Fruit fly (Drosophila melanogaster) whole organism, adult: ENCODE results near the gene grk.

Experiments
- CG11617 ChIP-seq: fragments of 200-800 bp; sonication (Bioruptor generic); optimal IDR thresholded peaks from 2 replicates; lab custom pipeline; 2017; ENCODE audit warnings: mild to moderate bottlenecking, missing biosample characterization, missing genetic modification reagents, missing genetic modification characterization
- CG12768 ChIP-seq: fragments of 200-800 bp; sonication (Bioruptor generic); optimal IDR thresholded peaks from 2 replicates; lab custom pipeline; 2017; ENCODE audit warnings: missing biosample characterization, missing genetic modification characterization, mild to moderate bottlenecking, moderate library complexity, missing genetic modification reagents
- CG14711 ChIP-seq: fragments of 200-800 bp; sonication (Bioruptor generic); optimal IDR thresholded peaks from 2 replicates; lab custom pipeline; 2018; ENCODE audit warnings: missing biosample characterization, mild to moderate bottlenecking, missing genetic modification characterization, moderate library complexity
- CG1620 ChIP-seq: fragments of 200-800 bp; sonication (Bioruptor generic); optimal IDR thresholded peaks from 2 replicates; lab custom pipeline; 2016; ENCODE audit warnings: missing biosample characterization, missing genetic modification characterization
- CG33017 ChIP-seq: fragments of 200-800 bp; sonication (Bioruptor generic); optimal IDR thresholded peaks from 2 replicates; lab custom pipeline; 2018; ENCODE audit warnings: missing biosample characterization, mild to moderate bottlenecking, missing genetic modification characterization, moderate library complexity
- CG5204 ChIP-seq: fragments of 200-800 bp; sonication (Bioruptor generic); optimal IDR thresholded peaks from 2 replicates; lab custom pipeline; 2016; ENCODE audit warnings: missing biosample characterization, missing genetic modification characterization
- CG7045 ChIP-seq: fragments of 200-800 bp; sonication (Bioruptor generic); optimal IDR thresholded peaks from 2 replicates; lab custom pipeline; 2017; ENCODE audit warnings: missing biosample characterization, mild to moderate bottlenecking, missing genetic modification characterization
- CG7101 ChIP-seq: fragments of 200-800 bp; sonication (Bioruptor generic); optimal IDR thresholded peaks from 2 replicates; lab custom pipeline; 2018; ENCODE audit warnings: missing biosample characterization, mild to moderate bottlenecking, missing genetic modification characterization, moderate library complexity
- Clk ChIP-seq: fragments of 200-800 bp; sonication (Bioruptor generic); optimal IDR thresholded peaks from 2 replicates; lab custom pipeline; 2017; ENCODE audit warnings: missing biosample characterization, missing genetic modification characterization
- Crg-1 ChIP-seq: fragments of 200-800 bp; sonication (Bioruptor generic); optimal IDR thresholded peaks from 2 replicates; lab custom pipeline; 2016; ENCODE audit warnings: missing biosample characterization, missing genetic modification characterization
- Hr96 ChIP-seq: fragments of 200-800 bp; sonication (Bioruptor generic); optimal IDR thresholded peaks from 2 replicates; lab custom pipeline; 2016; ENCODE audit warnings: missing biosample characterization, missing genetic modification characterization
- Mnt ChIP-seq: fragments of 200-800 bp; sonication (Bioruptor generic); optimal IDR thresholded peaks from 2 replicates; lab custom pipeline; 2016; ENCODE audit warnings: missing biosample characterization, mild to moderate bottlenecking, missing genetic modification characterization
- bab1 ChIP-seq: fragments of 200-800 bp; sonication (Bioruptor generic); optimal IDR thresholded peaks from 3 replicates; lab custom pipeline; 2019; ENCODE audit warnings: missing biosample characterization, mild to moderate bottlenecking, missing genetic modification characterization, moderate library complexity
- cic ChIP-seq: fragments of 200-800 bp; sonication (Bioruptor generic); optimal IDR thresholded peaks from 2 replicates; lab custom pipeline; 2017; ENCODE audit warnings: missing biosample characterization, mild to moderate bottlenecking, missing genetic modification characterization, moderate library complexity
- cnc ChIP-seq, 2 experiments: fragments of >200 bp; optimal IDR thresholded peaks; 2 replicates each; lab custom pipeline; 2017
- kay ChIP-seq: fragments of 200-800 bp; sonication (Bioruptor generic); peaks from one replicate; lab custom pipeline; 2016; ENCODE audit warnings: missing biosample characterization, missing genetic modification characterization, borderline replicate concordance
- ovo ChIP-seq: fragments of 200-800 bp; sonication (Bioruptor generic); optimal IDR thresholded peaks from 2 replicates; lab custom pipeline; 2016; ENCODE audit warnings: missing biosample characterization, missing genetic modification characterization
- pad ChIP-seq: fragments of 200-800 bp; sonication (Bioruptor generic); optimal IDR thresholded peaks from 3 replicates; lab custom pipeline; 2017; ENCODE audit warnings: missing biosample characterization, missing genetic modification characterization, mild to moderate bottlenecking, moderate library complexity, missing genetic modification reagents
- tj ChIP-seq: fragments of 200-800 bp; sonication (Bioruptor generic); optimal IDR thresholded peaks from 3 replicates; lab custom pipeline; 2017; ENCODE audit warnings: missing biosample characterization, mild to moderate bottlenecking, missing genetic modification characterization, moderate library complexity
- toe ChIP-seq: fragments of 200-800 bp; sonication (Bioruptor generic); optimal IDR thresholded peaks from 2 replicates; lab custom pipeline; 2016; ENCODE audit warnings: missing biosample characterization, missing genetic modification characterization

grk gene

dm6 chr2L:8414887-8415883 lies 18.2 kb downstream of the grk start, which contains the start of the genes CG13398 and Akap200:
TSS of gene CG13398 (minus strand) at chr2L:8415256.
TSS of gene Akap200 (plus strand) at chr2L:8415690.
- TF ChIP-seq Mnt (GFP tag; lab: Kevin White, UChicago) = no peak
- no peak for TF ChIP-seq Hr96 (GFP tag; lab: Kevin White, UChicago)
- peak; percentile 44 for TF ChIP-seq pad (GFP tag; lab: Kevin White, UChicago)
- peak; percentile 61 for TF ChIP-seq CG1620
- peak; percentile 48 for TF ChIP-seq CG12768 (GFP tag; lab: Kevin White, UChicago)
- peak; percentile 51 for TF ChIP-seq CG33017
- peak; percentile 68 for TF ChIP-seq CG7101 (tag; lab: Kevin White, UChicago)
- TF ChIP-seq bab1 (GFP tag; lab: Kevin White, UChicago) = no peak
- TF ChIP-seq CG5204 = peak; percentile 60
- no peak for TF ChIP-seq toe (GFP tag; lab: Kevin White, UChicago)
- TF ChIP-seq ovo = peak; percentile 59
- peak; percentile 17 for TF ChIP-seq tj (GFP tag; lab: Kevin White, UChicago)
- TF ChIP-seq Crg-1 (GFP tag; lab: Kevin White, UChicago) = no peak
- peak; percentile 25 for TF ChIP-seq CG7045 (GFP tag; lab: Kevin White, UChicago)
- TF ChIP-seq CG11617 = peak; percentile 59
- no peak for TF ChIP-seq Clk (GFP tag; lab: Kevin White, UChicago)
- no peak for TF ChIP-seq CG14711 (tag; lab: Kevin White, UChicago)

- no peak for TF ChIP-seq Mnt (GFP tag; lab: Kevin White, UChicago)
- TF ChIP-seq CG7045 (GFP tag; lab: Kevin White, UChicago) = no peak
- no peak for TF ChIP-seq cnc (optimal IDR thresholded peaks at IDR 0.05; lab: Kevin White, UChicago)
- TF ChIP-seq cic (GFP tag; lab: Kevin White, UChicago) = peak; percentile 27
- peak; percentile 24 for TF ChIP-seq CG7101 (tag; lab: Kevin White, UChicago)
- no peak for TF ChIP-seq CG14711 (tag; lab: Kevin White, UChicago)
- TF ChIP-seq CG12768 (GFP tag; lab: Kevin White, UChicago) = peak; percentile 17
- TF ChIP-seq CG11617 = peak; percentile 7
- no peak for TF ChIP-seq CG1620
- TF ChIP-seq CG33017 = peak; percentile 5
Measured at dm6 chr2L:8411530-8411929, 21.9 kb downstream of the grk start, which contains the start of gene Naglu. TSS of gene Naglu (minus strand) at chr2L:8411868.

- TF ChIP-seq cnc (optimal IDR thresholded peaks at IDR 0.05; lab: Kevin White, UChicago) (no peak), kay (no peak), ovo (no peak), tj (GFP tag; lab: Kevin White, UChicago) (peak; percentile 51), CG12768 (GFP tag; lab: Kevin White, UChicago) (peak; percentile 37), CG1620 (peak; percentile 11), toe (GFP tag; lab: Kevin White, UChicago) (no peak), Crg-1 (GFP tag; lab: Kevin White, UChicago) (peak; percentile 43), bab1 (GFP tag; lab: Kevin White, UChicago) (peak; percentile 79), CG33017 (no peak), cic (GFP tag; lab: Kevin White, UChicago) (peak; percentile 80), Mnt (GFP tag; lab: Kevin White, UChicago) (peak; percentile 80), CG7045 (GFP tag; lab: Kevin White, UChicago) (no peak), CG7101 (tag; lab: Kevin White, UChicago) (peak; percentile 56), Clk (GFP tag; lab: Kevin White, UChicago) (peak; percentile 8), CG11617 (peak; percentile 50), pad (GFP tag; lab: Kevin White, UChicago) (peak; percentile 47)
Measured at dm6 chr2L:8403286-8404270, 29.8 kb downstream of the grk start, which contains the start of gene emb. TSS of gene emb (plus strand) at chr2L:8403573.

dm6 chr2L:8402928-8403285 lies 30.5 kb downstream of the grk start, which contains the start of gene fy:
TSS of gene fy (minus strand) at chr2L:8403280.
- no peak for TF ChIP-seq Clk (GFP tag; lab: Kevin White, UChicago)
- TF ChIP-seq CG11617 = no peak
- no peak for TF ChIP-seq Hr96 (GFP tag; lab: Kevin White, UChicago)
- no peak for TF ChIP-seq kay
- TF ChIP-seq Crg-1 (GFP tag; lab: Kevin White, UChicago) = no peak
- no peak for TF ChIP-seq bab1 (GFP tag; lab: Kevin White, UChicago)
- no peak for TF ChIP-seq CG33017

dm6 chr2L:8399863-8400598 lies 33.4 kb downstream of the grk start, which contains the start of gene CG31898:
TSS of gene CG31898 (plus strand) at chr2L:8400421.
- TF ChIP-seq cic (GFP tag; lab: Kevin White, UChicago) (peak; percentile 79), bab1 (GFP tag; lab: Kevin White, UChicago) (peak; percentile 26), CG7101 (tag; lab: Kevin White, UChicago) (no peak)
